Worm (Caenorhabditis elegans) whole organism, mixed stage, embryonic: Measurements from ENCODE around the gene rnf-5.

Source experiments
- M03D4.4 ChIP-seq: sonication (generic microtip); optimal IDR thresholded peaks from 2 replicates; lab custom pipeline; 2017; ENCODE audit warnings: mild to moderate bottlenecking, missing genetic modification characterization, missing compliant biosample characterization
- bed-3 ChIP-seq: fragments of 200-800 bp; sonication (Bioruptor generic); optimal IDR thresholded peaks from 3 replicates; lab custom pipeline; 2018; ENCODE audit warnings: mild to moderate bottlenecking, missing genetic modification characterization, moderate library complexity, missing compliant biosample characterization
- blmp-1 ChIP-seq: fragments of 150-350 bp; optimal IDR thresholded peaks from 2 replicates; lab custom pipeline; 2014; ENCODE audit warnings: missing biosample characterization, missing genetic modification characterization
- ceh-39 ChIP-seq: fragments of 150-350 bp; optimal IDR thresholded peaks from 2 replicates; lab custom pipeline; 2014; ENCODE audit warnings: missing biosample characterization, missing genetic modification characterization
- ceh-43 ChIP-seq: fragments of 200-800 bp; sonication (Bioruptor generic); optimal IDR thresholded peaks from 2 replicates; lab custom pipeline; 2018; ENCODE audit warnings: mild to moderate bottlenecking, missing genetic modification characterization, moderate library complexity, missing compliant biosample characterization
- ceh-83 ChIP-seq: fragments of 200-800 bp; sonication (Bioruptor generic); optimal IDR thresholded peaks from 2 replicates; lab custom pipeline; 2018; ENCODE audit warnings: mild to moderate bottlenecking, missing genetic modification characterization, missing compliant biosample characterization
- ces-1 ChIP-seq: fragments of 150-350 bp; optimal IDR thresholded peaks from 2 replicates; lab custom pipeline; 2014; ENCODE audit warnings: missing biosample characterization, missing genetic modification reagents, missing genetic modification characterization
- cnd-1 ChIP-seq: fragments of 200-800 bp; sonication (Bioruptor generic); optimal IDR thresholded peaks from 2 replicates; lab custom pipeline; 2018; ENCODE audit warnings: mild to moderate bottlenecking, missing genetic modification characterization, missing compliant biosample characterization
- drap-1 ChIP-seq: fragments of 200-800 bp; sonication (Bioruptor generic); optimal IDR thresholded peaks from 3 replicates; lab custom pipeline; 2018; ENCODE audit warnings: mild to moderate bottlenecking, missing genetic modification characterization, missing compliant biosample characterization
- elt-1 ChIP-seq: sonication (generic microtip); optimal IDR thresholded peaks from 2 replicates; lab custom pipeline; 2017; ENCODE audit warnings: missing genetic modification characterization, mild to moderate bottlenecking, missing compliant biosample characterization, antibody characterized with exemption, moderate library complexity, borderline replicate concordance; ENCODE audit not compliant: insufficient read depth
- elt-3 ChIP-seq: fragments of 150-350 bp; optimal IDR thresholded peaks from 2 replicates; lab custom pipeline; 2014; ENCODE audit warnings: missing biosample characterization, missing genetic modification characterization
- flh-1 ChIP-seq: fragments of 200-800 bp; sonication (Bioruptor generic); optimal IDR thresholded peaks from 2 replicates; lab custom pipeline; 2018; ENCODE audit warnings: mild to moderate bottlenecking, missing genetic modification characterization, moderate library complexity, missing compliant biosample characterization
- ham-2 ChIP-seq: fragments of 200-800 bp; sonication (Bioruptor generic); optimal IDR thresholded peaks from 2 replicates; lab custom pipeline; 2018; ENCODE audit warnings: mild to moderate bottlenecking, missing genetic modification characterization, missing compliant biosample characterization
- hlh-1 ChIP-seq: fragments of 150-350 bp; optimal IDR thresholded peaks from 2 replicates; lab custom pipeline; 2014; ENCODE audit warnings: missing biosample characterization, missing genetic modification reagents, missing genetic modification characterization
- lin-13 ChIP-seq: fragments of 150-350 bp; optimal IDR thresholded peaks from 2 replicates; lab custom pipeline; 2014; ENCODE audit warnings: missing biosample characterization, missing genetic modification characterization
- lin-32 ChIP-seq: fragments of 200-800 bp; sonication (Bioruptor generic); optimal IDR thresholded peaks from 2 replicates; lab custom pipeline; 2018; ENCODE audit warnings: mild to moderate bottlenecking, missing genetic modification characterization, missing compliant biosample characterization
- lsy-2 ChIP-seq: fragments of 150-350 bp; optimal IDR thresholded peaks from 2 replicates; lab custom pipeline; 2014; ENCODE audit warnings: missing biosample characterization, missing genetic modification characterization
- mab-5 ChIP-seq: fragments of 150-350 bp; optimal IDR thresholded peaks from 2 replicates; lab custom pipeline; 2014; ENCODE audit warnings: missing biosample characterization, missing genetic modification characterization
- mep-1 ChIP-seq: fragments of 150-350 bp; optimal IDR thresholded peaks from 2 replicates; lab custom pipeline; 2017; ENCODE audit warnings: missing biosample characterization, missing genetic modification reagents, missing genetic modification characterization, inconsistent platforms
- mls-2 ChIP-seq: sonication (generic microtip); optimal IDR thresholded peaks from 2 replicates; lab custom pipeline; 2016; ENCODE audit warnings: mild to moderate bottlenecking, missing genetic modification characterization, moderate library complexity, missing compliant biosample characterization
- nhr-12 ChIP-seq: fragments of 150-350 bp; optimal IDR thresholded peaks from 2 replicates; lab custom pipeline; 2014; ENCODE audit warnings: missing biosample characterization, missing genetic modification characterization
- nhr-2 ChIP-seq: fragments of 150-350 bp; optimal IDR thresholded peaks from 2 replicates; lab custom pipeline; 2014; ENCODE audit warnings: missing biosample characterization, missing genetic modification characterization
- nhr-237 ChIP-seq: fragments of 150-350 bp; optimal IDR thresholded peaks from 2 replicates; lab custom pipeline; 2014; ENCODE audit warnings: missing biosample characterization, missing genetic modification characterization
- nhr-28 ChIP-seq: fragments of 150-350 bp; optimal IDR thresholded peaks from 2 replicates; lab custom pipeline; 2014; ENCODE audit warnings: missing biosample characterization, missing genetic modification characterization
- nhr-76 ChIP-seq: sonication (generic microtip); optimal IDR thresholded peaks from 2 replicates; lab custom pipeline; 2017; ENCODE audit warnings: missing biosample characterization, missing genetic modification characterization
- pha-4 ChIP-seq: fragments of 150-350 bp; optimal IDR thresholded peaks from 2 replicates; lab custom pipeline; 2018; ENCODE audit warnings: missing biosample characterization, missing genetic modification reagents, missing genetic modification characterization
- sem-2 ChIP-seq: fragments of 200-800 bp; sonication (Bioruptor generic); optimal IDR thresholded peaks from 2 replicates; lab custom pipeline; 2018; ENCODE audit warnings: mild to moderate bottlenecking, missing genetic modification characterization, missing compliant biosample characterization
- snpc-4 ChIP-seq: fragments of 150-350 bp; optimal IDR thresholded peaks from 2 replicates; lab custom pipeline; 2014; ENCODE audit warnings: missing biosample characterization, missing genetic modification characterization
- sptf-1 ChIP-seq: sonication (generic microtip); optimal IDR thresholded peaks from 2 replicates; lab custom pipeline; 2017; ENCODE audit warnings: mild to moderate bottlenecking, missing genetic modification characterization, moderate library complexity, missing compliant biosample characterization
- tbx-8 ChIP-seq: fragments of 200-800 bp; sonication (Bioruptor generic); optimal IDR thresholded peaks from 2 replicates; lab custom pipeline; 2018; ENCODE audit warnings: mild to moderate bottlenecking, missing genetic modification characterization, moderate library complexity, missing compliant biosample characterization
- unc-120 ChIP-seq: sonication (generic microtip); optimal IDR thresholded peaks from 2 replicates; lab custom pipeline; 2017; ENCODE audit warnings: missing genetic modification characterization, missing compliant biosample characterization; ENCODE audit not compliant: poor library complexity, severe bottlenecking
- unc-39 ChIP-seq: fragments of 150-350 bp; optimal IDR thresholded peaks from 2 replicates; lab custom pipeline; 2014; ENCODE audit warnings: missing biosample characterization, missing genetic modification characterization
- unc-62 ChIP-seq: fragments of 150-350 bp; optimal IDR thresholded peaks from 2 replicates; lab custom pipeline; 2014; ENCODE audit warnings: missing biosample characterization, missing genetic modification reagents, missing genetic modification characterization
- zip-8 ChIP-seq: fragments of 150-350 bp; optimal IDR thresholded peaks from 2 replicates; lab custom pipeline; 2014; ENCODE audit warnings: missing biosample characterization, missing genetic modification characterization
- ztf-11 ChIP-seq: fragments of 150-350 bp; optimal IDR thresholded peaks from 2 replicates; lab custom pipeline; 2014; ENCODE audit warnings: missing biosample characterization, missing genetic modification characterization

The rnf-5 gene

DNA sequence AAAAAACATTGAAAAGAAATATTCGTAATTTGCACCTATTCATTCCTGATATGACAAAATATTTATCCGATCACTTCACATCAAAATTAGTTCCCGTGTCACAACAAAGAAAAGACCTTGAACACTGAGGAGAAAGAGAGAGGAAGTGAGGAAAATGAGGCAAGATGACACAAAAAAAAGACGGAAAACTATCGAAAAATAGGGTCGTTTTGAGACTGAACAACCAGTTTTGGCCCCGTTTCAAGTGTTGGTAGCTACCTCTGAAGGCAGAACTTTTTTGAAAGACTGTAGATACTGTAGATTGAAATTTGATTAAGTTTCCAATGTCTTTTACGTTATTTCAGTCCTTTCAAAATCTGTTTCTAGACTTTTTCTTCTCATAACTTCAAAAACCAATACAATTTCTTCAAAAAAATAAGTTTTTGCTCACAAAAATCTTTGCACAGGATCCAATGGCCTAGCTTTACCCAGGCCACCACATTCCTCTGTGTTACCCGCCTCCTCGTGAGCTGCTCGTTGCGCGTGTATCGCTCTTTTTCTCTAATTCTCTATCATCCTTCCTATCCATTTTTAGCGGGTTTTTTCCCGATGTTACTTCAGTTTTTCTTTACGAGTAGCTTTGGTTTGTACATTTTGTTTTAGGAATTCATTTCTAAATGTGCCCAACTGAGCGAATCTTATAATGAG, 29.8 kb upstream of the rnf-5 start:
- TF ChIP-seq mls-2 (tag; lab: Kevin White, UChicago) (peak; percentile 4), ces-1 (GFP tag; lab: Kevin White, UChicago) (peak; percentile 15), lsy-2 (tag; lab: Kevin White, UChicago) (peak; percentile 50), unc-120 (tag; lab: Kevin White, UChicago) (peak; percentile 88), mab-5 (no peak), ceh-39 (peak; percentile 22), snpc-4 (tag; lab: Kevin White, UChicago) (no peak), nhr-237 (tag; lab: Kevin White, UChicago) (peak; percentile 5), bed-3 (GFP tag; lab: Kevin White, UChicago) (no peak), blmp-1 (no peak), elt-1 (tag; lab: Kevin White, UChicago) (no peak), mep-1 (tag; lab: Kevin White, UChicago) (peak; percentile 37)

DNA sequence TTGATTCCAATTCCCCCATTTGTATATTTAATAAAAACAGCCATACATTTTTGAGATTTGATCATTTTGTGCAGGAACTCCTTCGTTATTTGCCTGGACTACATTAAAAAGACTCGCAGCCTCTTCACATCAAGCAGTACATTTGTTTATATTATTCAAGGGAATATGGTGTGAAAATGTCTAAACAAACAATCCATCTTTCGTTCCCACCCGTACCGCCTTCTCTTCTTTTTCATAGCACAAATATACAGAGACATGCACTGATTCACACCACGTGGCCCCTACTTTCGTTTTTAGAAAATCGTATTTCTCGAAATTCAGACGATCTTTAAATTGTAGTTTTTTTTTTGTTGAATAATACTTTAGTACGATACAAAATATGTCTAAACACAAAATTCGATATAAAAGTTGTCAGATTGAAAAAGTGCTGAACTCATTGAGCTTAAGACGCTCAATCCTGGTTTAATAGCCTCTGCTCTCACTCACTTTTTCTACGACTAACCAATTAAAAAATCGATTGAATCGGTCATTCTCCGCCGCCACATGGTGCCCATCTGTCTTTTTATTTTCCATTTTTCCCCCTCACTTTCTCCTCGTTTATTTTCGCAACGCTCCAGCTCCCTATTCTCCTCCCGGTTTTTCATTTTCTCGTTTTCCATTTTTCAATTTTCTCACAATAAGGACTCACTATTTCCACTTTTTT, 28.8 kb upstream of the rnf-5 start:
- no peak for TF ChIP-seq unc-62 (GFP tag; lab: Kevin White, UChicago)
- no peak for TF ChIP-seq ceh-43 (GFP tag; lab: Kevin White, UChicago)
- TF ChIP-seq ces-1 (GFP tag; lab: Kevin White, UChicago), result peak; percentile 35
- no peak for TF ChIP-seq lsy-2 (tag; lab: Kevin White, UChicago)
- TF ChIP-seq lin-32, result peak; percentile 50
- peak; percentile 3 for TF ChIP-seq cnd-1
- no peak for TF ChIP-seq ceh-39
- TF ChIP-seq mab-5, result peak; percentile 20
- TF ChIP-seq tbx-8, result no peak
- TF ChIP-seq, all 35 proteins: peak for 4

DNA sequence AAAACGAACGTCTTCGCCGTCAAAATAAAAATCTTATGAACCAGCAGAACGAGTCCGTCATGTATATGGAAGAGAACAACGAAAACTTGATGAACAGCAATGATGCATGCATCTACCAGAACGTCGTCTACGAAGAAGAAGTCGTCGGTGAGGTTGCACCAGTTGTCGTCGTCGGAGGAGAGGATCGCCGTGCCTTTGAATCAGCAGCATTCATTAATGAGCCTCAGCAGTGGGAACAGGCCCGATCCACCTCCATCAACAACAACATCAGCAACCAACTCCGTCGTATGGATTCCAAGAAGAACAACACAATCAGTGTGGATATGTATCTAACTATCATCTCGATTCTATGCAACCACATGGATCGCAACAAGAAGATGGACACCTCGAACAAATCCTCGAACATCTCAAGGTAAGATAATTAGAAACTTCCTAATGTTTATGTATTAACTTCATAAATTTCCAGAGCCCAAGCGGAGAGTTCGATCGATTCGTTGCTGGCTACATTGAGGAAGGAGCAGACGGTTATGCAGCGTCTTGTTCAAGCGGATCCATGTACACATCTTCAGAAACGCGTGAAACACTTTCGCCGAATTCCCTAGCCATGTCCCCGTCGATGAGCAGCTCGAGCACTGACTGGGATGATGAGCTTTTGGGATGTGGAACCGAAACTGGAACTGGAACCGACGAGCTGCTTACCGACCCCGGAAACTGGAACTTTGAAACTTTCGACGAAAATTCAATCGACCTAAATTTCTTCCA, 27.9 kb upstream of the rnf-5 start:
- TF ChIP-seq sem-2 (GFP tag; lab: Kevin White, UChicago), result no peak
- no peak for TF ChIP-seq nhr-76 (tag; lab: Kevin White, UChicago)
- no peak for TF ChIP-seq lin-13 (tag; lab: Kevin White, UChicago)
- TF ChIP-seq blmp-1, result no peak
- TF ChIP-seq unc-39 (tag; lab: Kevin White, UChicago), result no peak
- TF ChIP-seq unc-120 (tag; lab: Kevin White, UChicago), result no peak
- TF ChIP-seq drap-1 (GFP tag; lab: Kevin White, UChicago), result no peak
- TF ChIP-seq nhr-2 (tag; lab: Kevin White, UChicago), result no peak
- no peak for TF ChIP-seq ham-2 (GFP tag; lab: Kevin White, UChicago)
- TF ChIP-seq ces-1 (GFP tag; lab: Kevin White, UChicago), result no peak
- no peak for TF ChIP-seq flh-1
- TF ChIP-seq pha-4 (tag; lab: Kevin White, UChicago), result no peak
- no peak for TF ChIP-seq mls-2 (tag; lab: Kevin White, UChicago)
- TF ChIP-seq M03D4.4 (tag; lab: Kevin White, UChicago), result no peak
- TF ChIP-seq ceh-39, result no peak
- no peak for TF ChIP-seq lsy-2 (tag; lab: Kevin White, UChicago)
- TF ChIP-seq sptf-1 (tag; lab: Kevin White, UChicago), result no peak
- no peak for TF ChIP-seq elt-1 (tag; lab: Kevin White, UChicago)
- no peak for TF ChIP-seq lin-32
- TF ChIP-seq ztf-11 (tag; lab: Kevin White, UChicago), result no peak
- TF ChIP-seq, all 35 proteins: peak for 0

DNA sequence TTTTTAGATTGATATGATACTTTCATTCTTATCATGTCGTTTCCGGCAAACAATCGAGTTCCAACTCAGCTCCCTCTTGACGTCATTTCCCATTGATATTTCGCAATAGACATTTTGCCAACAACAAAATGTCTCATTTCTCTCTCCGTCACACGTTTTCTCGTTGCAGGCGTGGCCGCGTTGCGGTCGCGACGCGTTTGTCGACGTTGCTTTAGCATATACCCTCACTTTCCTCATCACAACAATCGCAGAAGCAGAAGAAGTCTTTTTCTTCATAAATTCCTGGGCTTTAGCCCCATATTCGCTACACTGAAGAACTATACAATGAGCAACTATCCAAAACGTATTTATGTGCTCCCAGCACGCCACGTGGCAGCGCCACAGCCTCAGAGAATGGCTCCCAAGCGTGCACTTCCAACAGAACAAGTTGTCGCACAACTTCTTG, 27.0 kb upstream of the rnf-5 start, which contains the start of gene xbp-1:
Gene xbp-1, plus strand, starts transcription at position 151 of the 445 bp plus-strand sequence.
- TF ChIP-seq hlh-1 (tag; lab: Kevin White, UChicago) (peak; percentile 41), ceh-43 (GFP tag; lab: Kevin White, UChicago) (no peak), unc-62 (GFP tag; lab: Kevin White, UChicago) (peak; percentile 75), tbx-8 (no peak), elt-3 (tag; lab: Kevin White, UChicago) (peak; percentile 20), flh-1 (no peak), drap-1 (GFP tag; lab: Kevin White, UChicago) (peak; percentile 39), M03D4.4 (tag; lab: Kevin White, UChicago) (no peak), nhr-76 (tag; lab: Kevin White, UChicago) (no peak), pha-4 (tag; lab: Kevin White, UChicago) (peak; percentile 81), blmp-1 (no peak), lin-32 (no peak), unc-120 (tag; lab: Kevin White, UChicago) (peak; percentile 22), ceh-39 (peak; percentile 59), sptf-1 (tag; lab: Kevin White, UChicago) (peak; percentile 72), ztf-11 (tag; lab: Kevin White, UChicago) (peak; percentile 17), snpc-4 (tag; lab: Kevin White, UChicago) (no peak), mep-1 (tag; lab: Kevin White, UChicago) (peak; percentile 87), mab-5 (peak; percentile 8), nhr-28 (no peak), lsy-2 (tag; lab: Kevin White, UChicago) (peak; percentile 77), mls-2 (tag; lab: Kevin White, UChicago) (no peak), zip-8 (tag; lab: Kevin White, UChicago) (peak; percentile 10), sem-2 (GFP tag; lab: Kevin White, UChicago) (no peak), cnd-1 (no peak), nhr-12 (tag; lab: Kevin White, UChicago) (no peak), ceh-83 (GFP tag; lab: Kevin White, UChicago) (no peak), nhr-237 (tag; lab: Kevin White, UChicago) (peak; percentile 73), ham-2 (GFP tag; lab: Kevin White, UChicago) (peak; percentile 79), bed-3 (GFP tag; lab: Kevin White, UChicago) (no peak)
